Worm (Caenorhabditis elegans): Measurements from ENCODE around the gene C25A8.2.

ce11 chrIV:7046641-7047361, 37.2 kb downstream of the C25A8.2 start:
- no peak for TF ChIP-seq W03F9.2 (tag; optimal IDR thresholded peaks at IDR 0.05)
- no peak for TF ChIP-seq him-1 (tag; optimal IDR thresholded peaks at IDR 0.05)
- TF ChIP-seq dao-5 (tag; optimal IDR thresholded peaks at IDR 0.05), result no peak

Data from whole organism, L4/young adult.